Fruit fly (Drosophila melanogaster) whole organism, pupa: ENCODE results near the gene Noc2.

Experiments
- CG4496 ChIP-seq: fragments of 200-800 bp; sonication (Bioruptor generic); IDR thresholded peaks from 3 replicates; pipeline ENCODE4 v1.3.6; 2022; ENCODE audit warnings: missing biosample characterization, missing genetic modification characterization
- CG8159 ChIP-seq: fragments of 200-800 bp; sonication (Bioruptor generic); optimal IDR thresholded peaks from 3 replicates; lab custom pipeline; 2018; ENCODE audit warnings: missing biosample characterization, mild to moderate bottlenecking, missing genetic modification characterization, moderate library complexity
- Ets98B ChIP-seq: fragments of 200-800 bp; sonication (Bioruptor generic); IDR thresholded peaks from 2 replicates; pipeline ENCODE4 v1.3.6; 2022; ENCODE audit warnings: missing biosample characterization, missing genetic modification characterization
- Pif1B ChIP-seq: fragments of 200-800 bp; sonication (Bioruptor generic); optimal IDR thresholded peaks from 3 replicates; lab custom pipeline; 2016; ENCODE audit warnings: missing biosample characterization, missing genetic modification characterization

DNA sequence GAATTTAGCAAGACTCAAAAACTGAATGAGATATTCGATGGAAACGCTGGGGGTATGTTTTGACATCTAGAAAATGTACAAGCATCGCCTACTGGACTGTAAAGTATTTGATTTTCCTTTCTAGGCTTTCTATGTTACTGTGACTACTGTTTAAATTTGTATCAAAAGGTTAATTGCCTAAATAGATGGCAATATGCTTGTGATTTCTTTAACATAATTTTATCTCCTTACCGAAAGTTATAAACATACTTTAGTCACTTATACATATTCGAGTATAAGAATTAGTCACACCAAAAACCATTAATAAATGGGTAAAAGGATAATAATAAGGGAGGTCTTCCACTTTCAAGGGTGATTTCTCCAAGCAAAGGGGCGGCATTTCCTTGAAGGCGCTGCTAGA lies 39.3 kb downstream of the Noc2 start, which contains the start of gene CG31988:
- TF ChIP-seq Ets98B (GFP tag; lab: Robert Waterston, UW): no peak
- no peak for TF ChIP-seq CG4496 (GFP tag; lab: Robert Waterston, UW)
- TF ChIP-seq CG8159 (tag; lab: Kevin White, UChicago): no peak
- TF ChIP-seq Pif1B: no peak
